Worm (Caenorhabditis elegans): ENCODE results near the gene myo-6.

myo-6 gene

ce11 chrIII:13404418-13404817 is 5.2 kb upstream of the myo-6 start, which contains the start of gene ttr-52:
Gene ttr-52 (plus strand): TSS chrIII:13404718.
- TF ChIP-seq Y116A8C.19 (tag; optimal IDR thresholded peaks at IDR 0.05; ENCODE audit: borderline replicate concordance) (no peak), skn-1 (tag; optimal IDR thresholded peaks at IDR 0.05) (no peak), lin-15B (tag; optimal IDR thresholded peaks at IDR 0.05) (no peak), aha-1 (tag; optimal IDR thresholded peaks at IDR 0.05) (no peak), nhr-90 (tag; optimal IDR thresholded peaks at IDR 0.05; ENCODE audit: poor library complexity) (no peak), unc-130 (tag; optimal IDR thresholded peaks at IDR 0.05) (no peak), lsy-2 (tag; optimal IDR thresholded peaks at IDR 0.05) (no peak), sptf-1 (tag; optimal IDR thresholded peaks at IDR 0.05) (no peak), nhr-84 (tag; optimal IDR thresholded peaks at IDR 0.05) (no peak), pag-3 (tag; optimal IDR thresholded peaks at IDR 0.05; ENCODE audit: borderline replicate concordance, insufficient read depth) (no peak), grh-1 (GFP tag; IDR thresholded peaks at IDR 0.05) (no peak)

- TF ChIP-seq dsc-1 (tag; optimal IDR thresholded peaks at IDR 0.05) (no peak), sptf-1 (tag; optimal IDR thresholded peaks at IDR 0.05) (no peak), nhr-47 (tag; optimal IDR thresholded peaks at IDR 0.05) (no peak), egl-13 (tag; optimal IDR thresholded peaks at IDR 0.05) (no peak), efl-3 (GFP tag; optimal IDR thresholded peaks at IDR 0.05) (no peak), elt-2 (tag; optimal IDR thresholded peaks at IDR 0.05) (no peak)
Measured at ce11 chrIII:13405504-13405903, 4.1 kb upstream of the myo-6 start, which contains the start of gene nas-1. Gene nas-1 (plus strand): TSS chrIII:13405804.

- TF ChIP-seq pqm-1 (tag; optimal IDR thresholded peaks at IDR 0.05) (no peak), lin-35 (GFP tag; optimal IDR thresholded peaks at IDR 0.05) (peak in 1 of 2 experiments; percentile 10)
Measured at ce11 chrIII:13411202-13411601, 1.6 kb downstream of the myo-6 start.

- TF ChIP-seq C04F5.9 (tag; optimal IDR thresholded peaks at IDR 0.05) (no peak), elt-2 (tag; optimal IDR thresholded peaks at IDR 0.05) (no peak), unc-62 (GFP tag; optimal IDR thresholded peaks at IDR 0.05) (no peak), zag-1 (tag; optimal IDR thresholded peaks at IDR 0.05) (no peak), dsc-1 (tag; optimal IDR thresholded peaks at IDR 0.05) (no peak), nhr-20 (tag; optimal IDR thresholded peaks at IDR 0.05) (no peak), egl-13 (tag; optimal IDR thresholded peaks at IDR 0.05) (no peak)
Measured at ce11 chrIII:13418975-13419374, 9.4 kb downstream of the myo-6 start.

ce11 chrIII:13423414-13423813 is 13.8 kb downstream of the myo-6 start, which contains the start of gene exo-1:
Gene exo-1 (plus strand): TSS chrIII:13423514.
- TF ChIP-seq pax-3 (tag; optimal IDR thresholded peaks at IDR 0.05) (peak; percentile 2), ets-5 (GFP tag; IDR thresholded peaks at IDR 0.05) (no peak), mdl-1 (tag; optimal IDR thresholded peaks at IDR 0.05) (peak in 1 of 2 experiments; percentile 18), skn-1 (tag; optimal IDR thresholded peaks at IDR 0.05) (peak; percentile 56), nhr-76 (tag; optimal IDR thresholded peaks at IDR 0.05) (no peak), fos-1 (tag; optimal IDR thresholded peaks at IDR 0.05) (peak; percentile 2), lir-3 (tag; optimal IDR thresholded peaks at IDR 0.05; ENCODE audit: poor library complexity) (peak; percentile 50), blmp-1 (tag; optimal IDR thresholded peaks at IDR 0.05) (peak; percentile 82), tbx-2 (tag; optimal IDR thresholded peaks at IDR 0.05) (peak; percentile 2), nhr-71 (tag; optimal IDR thresholded peaks at IDR 0.05) (peak; percentile 61), xbp-1 (tag; optimal IDR thresholded peaks at IDR 0.05) (no peak), irx-1 (tag; optimal IDR thresholded peaks at IDR 0.05) (no peak), fkh-4 (tag; optimal IDR thresholded peaks at IDR 0.05; ENCODE audit: borderline replicate concordance) (no peak), unc-62 (GFP tag; optimal IDR thresholded peaks at IDR 0.05) (no peak), lin-15B (tag; optimal IDR thresholded peaks at IDR 0.05) (peak; percentile 53), elt-3 (tag; optimal IDR thresholded peaks at IDR 0.05) (peak in 3 of 6 experiments; percentile 40 to 89 (median 45)), ceh-90 (tag; optimal IDR thresholded peaks at IDR 0.05) (no peak), aha-1 (tag; optimal IDR thresholded peaks at IDR 0.05) (no peak), hlh-17 (GFP tag; optimal IDR thresholded peaks at IDR 0.05; ENCODE audit: borderline replicate concordance) (no peak), C16A3.4 (tag; optimal IDR thresholded peaks at IDR 0.05) (peak; percentile 95), ceh-88 (GFP tag; IDR thresholded peaks at IDR 0.05) (no peak), fkh-8 (tag; optimal IDR thresholded peaks at IDR 0.05) (peak; percentile 7), ceh-82 (tag; optimal IDR thresholded peaks at IDR 0.05) (peak in 1 of 3 experiments; percentile 37), lin-13 (GFP tag; optimal IDR thresholded peaks at IDR 0.05) (peak; percentile 58), ceh-8 (GFP tag; optimal IDR thresholded peaks at IDR 0.05) (no peak), unc-30 (tag; optimal IDR thresholded peaks at IDR 0.05) (no peak), C34B4.2 (tag; optimal IDR thresholded peaks at IDR 0.05) (no peak)
